Worm (Caenorhabditis elegans): ENCODE measurements around the gene aat-6.
A peak's percentile ranks its signal among the peaks of the same experiment; 100 is the strongest.

ce11 chrV:11446297-11446696 lies 24.2 kb downstream of the aat-6 start, which contains the start of gene mig-17:
- peak; percentile 94 for TF ChIP-seq ces-1 (GFP tag; optimal IDR thresholded peaks at IDR 0.05)
- TF ChIP-seq nhr-28 (tag; optimal IDR thresholded peaks at IDR 0.05) = no peak
- TF ChIP-seq blmp-1 (tag; optimal IDR thresholded peaks at IDR 0.05) = no peak
